Fruit fly (Drosophila melanogaster) whole organism, embryonic: ENCODE results near the gene mRpS9.

Experiments
- ATbp ChIP-seq: fragments of 200-800 bp; sonication (Bioruptor generic); optimal IDR thresholded peaks from 2 replicates; lab custom pipeline; 2017; ENCODE audit warnings: missing biosample characterization, mild to moderate bottlenecking, missing genetic modification characterization, missing genetic modification reagents
- Bteb2 ChIP-seq: fragments of 200-800 bp; sonication (Bioruptor generic); optimal IDR thresholded peaks from 2 replicates; lab custom pipeline; 2016; ENCODE audit warnings: missing biosample characterization, missing genetic modification characterization
- CG10267 ChIP-seq: fragments of 200-800 bp; sonication (Bioruptor generic); optimal IDR thresholded peaks from 2 replicates; lab custom pipeline; 2018; ENCODE audit warnings: missing biosample characterization, mild to moderate bottlenecking, missing genetic modification characterization, moderate library complexity
- CG10654 ChIP-seq: fragments of 200-800 bp; sonication (Bioruptor generic); optimal IDR thresholded peaks from 2 replicates; lab custom pipeline; 2016; ENCODE audit warnings: missing biosample characterization, missing genetic modification characterization
- CG11696 ChIP-seq: fragments of 200-800 bp; sonication (Bioruptor generic); IDR thresholded peaks from 2 replicates; pipeline ENCODE4 v1.3.6; 2022; ENCODE audit warnings: missing biosample characterization, missing genetic modification characterization
- CG14050 ChIP-seq: fragments of 200-800 bp; sonication (Bioruptor generic); IDR thresholded peaks from 3 replicates; pipeline ENCODE4 v1.3.6; 2022; ENCODE audit warnings: missing biosample characterization, missing genetic modification characterization
- CG15479 ChIP-seq: fragments of 200-800 bp; sonication (Bioruptor generic); optimal IDR thresholded peaks from 3 replicates; lab custom pipeline; 2019; ENCODE audit warnings: missing biosample characterization, mild to moderate bottlenecking, missing genetic modification characterization, moderate library complexity
- CG17568 ChIP-seq: fragments of 200-800 bp; sonication (Bioruptor generic); optimal IDR thresholded peaks from 2 replicates; lab custom pipeline; 2018; ENCODE audit warnings: missing biosample characterization, mild to moderate bottlenecking, missing genetic modification characterization, moderate library complexity
- CG17829 ChIP-seq: fragments of 200-800 bp; optimal IDR thresholded peaks from 2 replicates; lab custom pipeline; 2019; ENCODE audit warnings: missing biosample characterization, mild to moderate bottlenecking, missing genetic modification characterization, moderate library complexity
- CG2129 ChIP-seq: fragments of 200-800 bp; sonication (Bioruptor generic); IDR thresholded peaks from 2 replicates; pipeline ENCODE4 v1.3.6; 2022; ENCODE audit warnings: missing biosample characterization, missing genetic modification characterization; ENCODE audit not compliant: partially characterized antibody
- CG3281 ChIP-seq: fragments of 200-800 bp; sonication (Bioruptor generic); optimal IDR thresholded peaks from 3 replicates; lab custom pipeline; 2017; ENCODE audit warnings: missing biosample characterization, mild to moderate bottlenecking, missing genetic modification characterization
- CG3726 ChIP-seq: fragments of 200-800 bp; sonication (Bioruptor generic); IDR thresholded peaks from 3 replicates; pipeline ENCODE4, ENCODE4 v1.3.6; 2022; ENCODE audit warnings: missing biosample characterization, missing genetic modification characterization
- CG4424 ChIP-seq: fragments of 200-800 bp; sonication (Bioruptor generic); optimal IDR thresholded peaks from 3 replicates; lab custom pipeline; 2016; ENCODE audit warnings: missing biosample characterization, missing genetic modification characterization
- CG4854 ChIP-seq: fragments of 200-800 bp; sonication (Bioruptor generic); optimal IDR thresholded peaks from 2 replicates; lab custom pipeline; 2016; ENCODE audit warnings: missing biosample characterization, missing genetic modification characterization, inconsistent platforms
- CG6854 ChIP-seq: fragments of 200-800 bp; sonication (Bioruptor generic); optimal IDR thresholded peaks from 3 replicates; lab custom pipeline; 2017; ENCODE audit warnings: missing biosample characterization, mild to moderate bottlenecking, missing genetic modification characterization
- CG7271 ChIP-seq: fragments of 200-800 bp; sonication (Bioruptor generic); optimal IDR thresholded peaks from 2 replicates; lab custom pipeline; 2018; ENCODE audit warnings: missing biosample characterization, mild to moderate bottlenecking, missing genetic modification characterization, moderate library complexity
- CG7556 ChIP-seq: fragments of 200-800 bp; sonication (Bioruptor generic); optimal IDR thresholded peaks from 2 replicates; lab custom pipeline; 2017; ENCODE audit warnings: missing biosample characterization, mild to moderate bottlenecking, missing genetic modification characterization
- CG8924 ChIP-seq: fragments of 200-800 bp; optimal IDR thresholded peaks from 3 replicates; lab custom pipeline; 2019; ENCODE audit warnings: missing biosample characterization, mild to moderate bottlenecking, missing genetic modification characterization, moderate library complexity
- Doc2 ChIP-seq: fragments of 200-800 bp; sonication (Bioruptor generic); IDR thresholded peaks from 2 replicates; pipeline ENCODE4 v1.3.6; 2022; ENCODE audit warnings: missing biosample characterization, missing genetic modification characterization
- Dref ChIP-seq: fragments of 200-800 bp; sonication (Bioruptor generic); IDR thresholded peaks from 2 replicates; pipeline ENCODE4 v1.3.6; 2022; ENCODE audit warnings: missing biosample characterization, missing genetic modification characterization
- HLH3B ChIP-seq: fragments of 200-800 bp; sonication (Bioruptor generic); IDR thresholded peaks from 2 replicates; pipeline ENCODE4 v1.3.6; 2022; ENCODE audit warnings: missing biosample characterization, missing genetic modification characterization
- Hey ChIP-seq: fragments of 200-800 bp; sonication (Bioruptor generic); optimal IDR thresholded peaks from 3 replicates; lab custom pipeline; 2018; ENCODE audit warnings: missing biosample characterization, mild to moderate bottlenecking, missing genetic modification characterization
- Hr51 ChIP-seq, 2 experiments: fragments of 200-800 bp; sonication (Bioruptor generic); optimal IDR thresholded peaks; 2 replicates in 1 of 2; 3 replicates in 1 of 2; lab custom pipeline; 2016 to 2018; ENCODE audit warnings: missing biosample characterization in 2 of 2, missing genetic modification characterization in 2 of 2, mild to moderate bottlenecking in 1 of 2, moderate library complexity in 1 of 2
- Hr78 ChIP-seq, 2 experiments: fragments of 200-800 bp in 1 of 2; fragments of >200 bp in 1 of 2; sonication (Bioruptor generic) in 1 of 2; optimal IDR thresholded peaks; 2 replicates each; lab custom pipeline; 2017 to 2019; ENCODE audit warnings: missing biosample characterization in 2 of 2, missing genetic modification characterization in 2 of 2, mild to moderate bottlenecking in 1 of 2, moderate library complexity in 1 of 2
- Lhr ChIP-seq: fragments of 200-800 bp; sonication (Bioruptor generic); optimal IDR thresholded peaks from 3 replicates; lab custom pipeline; 2017; ENCODE audit warnings: mild to moderate bottlenecking, missing biosample characterization, missing genetic modification reagents, missing genetic modification characterization
- Mrtf ChIP-seq: fragments of 200-800 bp; sonication (Bioruptor generic); IDR thresholded peaks from 3 replicates; pipeline ENCODE4 v1.3.6; 2022; ENCODE audit warnings: missing biosample characterization, missing genetic modification characterization
- NC2α ChIP-seq: fragments of 200-800 bp; sonication (Bioruptor generic); optimal IDR thresholded peaks from 2 replicates; lab custom pipeline; 2016; ENCODE audit warnings: missing biosample characterization, missing genetic modification characterization
- Oaz ChIP-seq: fragments of 200-800 bp; sonication (Bioruptor generic); IDR thresholded peaks from 2 replicates; pipeline ENCODE4 v1.3.6; 2022; ENCODE audit warnings: missing biosample characterization, missing genetic modification characterization
- YL-1 ChIP-seq: fragments of 200-800 bp; sonication (Bioruptor generic); optimal IDR thresholded peaks from 3 replicates; lab custom pipeline; 2017; ENCODE audit warnings: missing biosample characterization, mild to moderate bottlenecking, missing genetic modification characterization
- aop ChIP-seq: fragments of 200-800 bp; sonication (Bioruptor generic); IDR thresholded peaks from 2 replicates; pipeline ENCODE4 v1.3.6; 2022; ENCODE audit warnings: missing biosample characterization, missing genetic modification characterization
- bab2 ChIP-seq: fragments of 200-800 bp; sonication (Bioruptor generic); optimal IDR thresholded peaks from 2 replicates; lab custom pipeline; 2016; ENCODE audit warnings: missing biosample characterization, missing genetic modification characterization
- caup ChIP-seq: fragments of 200-800 bp; sonication (Bioruptor generic); optimal IDR thresholded peaks from 3 replicates; lab custom pipeline; 2017; ENCODE audit warnings: missing biosample characterization, mild to moderate bottlenecking, missing genetic modification characterization, moderate library complexity; ENCODE audit not compliant: severe bottlenecking
- crol ChIP-seq: fragments of 200-800 bp; sonication (Bioruptor generic); IDR thresholded peaks from 2 replicates; pipeline ENCODE4 v1.3.6; 2022; ENCODE audit warnings: missing biosample characterization, missing genetic modification characterization
- danr ChIP-seq: fragments of 200-800 bp; sonication (Bioruptor generic); IDR thresholded peaks from 2 replicates; pipeline ENCODE4 v1.3.6; 2022; ENCODE audit warnings: missing biosample characterization, missing genetic modification characterization
- fd64A ChIP-seq: fragments of 200-800 bp; sonication (Bioruptor generic); optimal IDR thresholded peaks from 3 replicates; lab custom pipeline; 2018; ENCODE audit warnings: missing biosample characterization, mild to moderate bottlenecking, missing genetic modification characterization
- gce ChIP-seq: fragments of 200-800 bp; sonication (Bioruptor generic); IDR thresholded peaks from 3 replicates; pipeline ENCODE4 v1.3.6; 2022; ENCODE audit warnings: missing biosample characterization, missing genetic modification characterization
- gsb ChIP-seq: fragments of 200-800 bp; sonication (Bioruptor generic); IDR thresholded peaks from 2 replicates; pipeline ENCODE4 v1.3.6; 2022; ENCODE audit warnings: missing biosample characterization, missing genetic modification characterization
- hb ChIP-seq: fragments of 200-800 bp; sonication (Bioruptor generic); IDR thresholded peaks from 3 replicates; pipeline ENCODE4 v1.3.6; 2022; ENCODE audit warnings: missing biosample characterization, missing genetic modification characterization; ENCODE audit not compliant: partially characterized antibody
- lov ChIP-seq, 2 experiments: fragments of 200-800 bp in 1 of 2; fragments of >200 bp in 1 of 2; sonication (Bioruptor generic) in 1 of 2; IDR thresholded peaks in 1 of 2; optimal IDR thresholded peaks in 1 of 2; 2 replicates in 1 of 2; 3 replicates in 1 of 2; pipeline versions ENCODE4 v1.3.6 to Lab custom; 2017 to 2022; ENCODE audit warnings: missing biosample characterization in 1 of 2, missing genetic modification characterization in 1 of 2
- mam ChIP-seq: fragments of 200-800 bp; sonication (Bioruptor generic); optimal IDR thresholded peaks from 3 replicates; lab custom pipeline; 2016; ENCODE audit warnings: missing biosample characterization, missing genetic modification characterization
- mld ChIP-seq: fragments of 200-800 bp; sonication (Bioruptor generic); IDR thresholded peaks from 3 replicates; pipeline ENCODE4 v1.3.6; 2022; ENCODE audit warnings: missing biosample characterization, missing genetic modification characterization; ENCODE audit not compliant: partially characterized antibody
- nau ChIP-seq: fragments of 200-800 bp; sonication (Bioruptor generic); optimal IDR thresholded peaks from 3 replicates; lab custom pipeline; 2017; ENCODE audit warnings: missing biosample characterization, mild to moderate bottlenecking, missing genetic modification characterization, missing genetic modification reagents
- prd ChIP-seq, 3 experiments: fragments of >200 bp in 2 of 3; fragments of 200-800 bp in 1 of 3; sonication (Bioruptor generic) in 1 of 3; optimal IDR thresholded peaks in 2 of 3; IDR thresholded peaks in 1 of 3; 2 replicates in 2 of 3; 3 replicates in 1 of 3; pipeline versions ENCODE4 v1.3.6 to Lab custom; 2017 to 2022; ENCODE audit warnings: missing biosample characterization in 1 of 3, missing genetic modification characterization in 1 of 3
- pros ChIP-seq: fragments of 200-800 bp; sonication (Bioruptor generic); optimal IDR thresholded peaks from 3 replicates; lab custom pipeline; 2019; ENCODE audit warnings: missing biosample characterization, mild to moderate bottlenecking, missing genetic modification characterization, moderate library complexity
- scrt ChIP-seq: fragments of 200-800 bp; sonication (Bioruptor generic); optimal IDR thresholded peaks from 2 replicates; lab custom pipeline; 2018; ENCODE audit warnings: missing biosample characterization, mild to moderate bottlenecking, missing genetic modification characterization, moderate library complexity
- stwl ChIP-seq: fragments of 200-800 bp; sonication (Bioruptor generic); optimal IDR thresholded peaks from 3 replicates; lab custom pipeline; 2018; ENCODE audit warnings: missing biosample characterization, mild to moderate bottlenecking, missing genetic modification characterization, moderate library complexity
- ttk ChIP-seq: fragments of 200-800 bp; sonication (Bioruptor generic); IDR thresholded peaks from 2 replicates; pipeline ENCODE4 v2.1.2; 2022; ENCODE audit warnings: missing biosample characterization, missing genetic modification characterization
- wdn ChIP-seq: fragments of 200-800 bp; sonication (Bioruptor generic); IDR thresholded peaks from 2 replicates; pipeline ENCODE4 v1.3.6; 2022; ENCODE audit warnings: missing biosample characterization, missing genetic modification characterization
- z ChIP-seq: fragments of 200-800 bp; sonication (Bioruptor generic); IDR thresholded peaks from 3 replicates; pipeline ENCODE4 v1.3.6; 2022; ENCODE audit warnings: missing biosample characterization, missing genetic modification characterization
- zen2 ChIP-seq: fragments of 200-800 bp; sonication (Bioruptor generic); IDR thresholded peaks from 3 replicates; pipeline ENCODE4 v1.3.6; 2022; ENCODE audit warnings: missing biosample characterization, missing genetic modification characterization; ENCODE audit not compliant: partially characterized antibody

Gene mRpS9

dm6 chr3R:7920196-7920595 is 17.7 kb upstream of the mRpS9 start, which contains the start of the genes CG10445 and lds (continued):
- TF ChIP-seq mld (GFP tag; lab: Robert Waterston, UW) (peak; percentile 64; the same call in 2 of the 3 replicates), Doc2 (GFP tag; lab: Robert Waterston, UW) (no peak), pros (GFP tag; lab: Kevin White, UChicago) (no peak), Mrtf (GFP tag; lab: Robert Waterston, UW) (no peak), CG8924 (tag; lab: Kevin White, UChicago) (no peak), z (no peak), CG3281 (no peak), nau (GFP tag; lab: Kevin White, UChicago) (no peak), scrt (GFP tag; lab: Kevin White, UChicago) (no peak), Lhr (GFP tag; lab: Kevin White, UChicago) (peak; percentile 50), CG7556 (GFP tag; lab: Kevin White, UChicago) (no peak), wdn (GFP tag; lab: Robert Waterston, UW) (no peak), Dref (peak; percentile 92), CG10267 (peak; percentile 50), CG7271 (no peak), zen2 (GFP tag; lab: Robert Waterston, UW) (peak; percentile 71), CG4424 (GFP tag; lab: Kevin White, UChicago) (no peak), lov (optimal IDR thresholded peaks at IDR 0.05; lab: Kevin White, UChicago) (no peak), lov (GFP tag; IDR thresholded peaks at IDR 0.05; lab: Robert Waterston, UW) (no peak), mam (GFP tag; lab: Kevin White, UChicago) (peak; percentile 48), CG10654 (no peak), stwl (tag; lab: Kevin White, UChicago) (peak; percentile 90), gce (no peak), CG17829 (tag; lab: Kevin White, UChicago) (peak; percentile 69), YL-1 (peak; percentile 29), prd (optimal IDR thresholded peaks at IDR 0.05; lab: Kevin White, UChicago) (no peak), prd (GFP tag; IDR thresholded peaks at IDR 0.05; lab: Robert Waterston, UW) (peak; percentile 56; the same call in 2 of the 3 replicates), hb (GFP tag; lab: Robert Waterston, UW) (peak; percentile 95), fd64A (GFP tag; lab: Kevin White, UChicago) (no peak), CG14050 (no peak), CG15479 (GFP tag; lab: Kevin White, UChicago) (no peak), CG4854 (GFP tag; lab: Kevin White, UChicago) (no peak), ttk (GFP tag; lab: Robert Waterston, UW) (no peak), aop (GFP tag; lab: Robert Waterston, UW) (no peak), Hey (tag; lab: Kevin White, UChicago) (no peak), Hr51 (GFP tag; optimal IDR thresholded peaks at IDR 0.05; lab: Kevin White, UChicago) (no peak), caup (GFP tag; lab: Kevin White, UChicago) (no peak), Bteb2 (no peak), CG11696 (no peak), CG6854 (GFP tag; lab: Kevin White, UChicago) (no peak), NC2α (GFP tag; lab: Kevin White, UChicago) (no peak), CG3726 (GFP tag; lab: Robert Waterston, UW) (no peak), bab2 (GFP tag; lab: Kevin White, UChicago) (no peak), Oaz (no peak), CG17568 (GFP tag; lab: Kevin White, UChicago) (no peak), Hr78 (GFP tag; optimal IDR thresholded peaks at IDR 0.05; lab: Kevin White, UChicago) (no peak), ATbp (GFP tag; lab: Kevin White, UChicago) (no peak), CG2129 (peak; percentile 63), HLH3B (GFP tag; lab: Robert Waterston, UW) (no peak), crol (GFP tag; lab: Robert Waterston, UW) (no peak), danr (no peak), gsb (GFP tag; lab: Robert Waterston, UW) (no peak)
